Fruit fly (Drosophila melanogaster): ENCODE data around the gene CG34129.
A peak's percentile ranks its signal among the peaks of the same experiment; 100 is the strongest.

Gene CG34129

DNA sequence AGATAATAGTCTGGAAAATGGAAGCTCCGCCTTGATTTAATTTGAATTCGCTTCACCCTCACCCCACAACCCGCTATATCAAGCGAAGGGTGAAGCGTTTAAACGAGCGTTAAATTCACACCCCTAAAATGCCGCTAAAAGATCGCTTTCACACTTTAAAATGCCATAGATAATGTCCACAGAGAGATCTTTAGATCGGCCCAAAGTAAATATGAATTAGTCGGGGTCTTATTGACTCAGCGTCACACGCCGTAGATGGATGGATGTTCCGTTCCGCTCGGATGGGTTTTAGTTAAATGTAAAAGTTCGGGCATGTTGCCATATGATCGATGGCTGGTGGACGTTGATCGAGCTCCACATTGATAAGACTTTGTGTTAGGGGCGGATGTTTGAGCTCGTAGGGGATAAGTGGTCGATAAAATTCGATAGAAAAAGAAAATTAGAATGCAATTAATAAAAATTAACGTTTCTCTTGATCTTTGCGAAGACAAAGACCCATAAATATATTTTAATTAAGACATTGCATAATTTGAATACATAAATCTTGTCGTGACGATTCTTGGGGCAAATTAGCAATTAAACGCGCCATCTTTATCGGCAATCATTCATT lies 37.1 kb upstream of the CG34129 start (continued):
- TF ChIP-seq Doc2 (GFP tag; IDR thresholded peaks at IDR 0.05) (no peak), HLH54F (GFP tag; optimal IDR thresholded peaks at IDR 0.05) (peak; percentile 68), vvl (GFP tag; IDR thresholded peaks at IDR 0.05) (peak; percentile 83), ato (GFP tag; IDR thresholded peaks at IDR 0.05; ENCODE audit: partially characterized antibody) (no peak), CG12155 (GFP tag; optimal IDR thresholded peaks at IDR 0.05) (peak; percentile 38), CG15269 (tag; optimal IDR thresholded peaks at IDR 0.05) (peak; percentile 63), da (GFP tag; optimal IDR thresholded peaks at IDR 0.05) (peak; percentile 71), CG6654 (GFP tag; optimal IDR thresholded peaks at IDR 0.05) (peak; percentile 35), CG12219 (GFP tag; optimal IDR thresholded peaks at IDR 0.05) (peak; percentile 64), Hr3 (GFP tag; optimal IDR thresholded peaks at IDR 0.05) (peak; percentile 56), CG3065 (GFP tag; optimal IDR thresholded peaks at IDR 0.05) (peak; percentile 82), pho (GFP tag; optimal IDR thresholded peaks at IDR 0.05) (peak; percentile 86), HHEX (GFP tag; optimal IDR thresholded peaks at IDR 0.05) (peak; percentile 88), ttk (GFP tag; IDR thresholded peaks at IDR 0.05) (peak; percentile 52; the same call in 1 of the 2 replicates), sob (GFP tag; IDR thresholded peaks at IDR 0.05) (peak; percentile 90), CG32772 (GFP tag; IDR thresholded peaks at IDR 0.05) (peak; percentile 66), nau (GFP tag; optimal IDR thresholded peaks at IDR 0.05) (peak; percentile 91), nmo (GFP tag; optimal IDR thresholded peaks at IDR 0.05) (no peak), crc (GFP tag; optimal IDR thresholded peaks at IDR 0.05) (peak; percentile 75), NC2β (GFP tag; optimal IDR thresholded peaks at IDR 0.05) (peak; percentile 88), tio (GFP tag; optimal IDR thresholded peaks at IDR 0.05) (peak; percentile 83), Dp (GFP tag; optimal IDR thresholded peaks at IDR 0.05) (no peak), E2f2 (GFP tag; IDR thresholded peaks at IDR 0.05) (peak; percentile 68), CTCF (GFP tag; optimal IDR thresholded peaks at IDR 0.05) (peak; percentile 20), gfzf (GFP tag; optimal IDR thresholded peaks at IDR 0.05) (peak; percentile 1), HLH4C (GFP tag; IDR thresholded peaks at IDR 0.05; ENCODE audit: partially characterized antibody) (no peak), ase (GFP tag; IDR thresholded peaks at IDR 0.05) (peak; percentile 29; the same call in 1 of the 3 replicates), jumu (GFP tag; optimal IDR thresholded peaks at IDR 0.05) (peak; percentile 79), CG18619 (GFP tag; optimal IDR thresholded peaks at IDR 0.05) (peak; percentile 85), eyg (GFP tag; optimal IDR thresholded peaks at IDR 0.05) (peak; percentile 90), CG12942 (GFP tag; optimal IDR thresholded peaks at IDR 0.05) (peak; percentile 88), bcd (GFP tag; optimal IDR thresholded peaks at IDR 0.05) (peak; percentile 72), CG4820 (GFP tag; optimal IDR thresholded peaks at IDR 0.05) (peak; percentile 52), CG32532 (GFP tag; IDR thresholded peaks at IDR 0.05) (peak; percentile 71; the same call in 1 of the 2 replicates), corto (GFP tag; optimal IDR thresholded peaks at IDR 0.05) (no peak), CG11398 (GFP tag; optimal IDR thresholded peaks at IDR 0.05) (peak; percentile 90), lov (optimal IDR thresholded peaks at IDR 0.05) (no peak), lov (GFP tag; IDR thresholded peaks at IDR 0.05) (peak; percentile 90), Dek (tag; optimal IDR thresholded peaks at IDR 0.05) (peak; percentile 69), CG10431 (GFP tag; optimal IDR thresholded peaks at IDR 0.05) (peak; percentile 83), B-H2 (GFP tag; optimal IDR thresholded peaks at IDR 0.05) (peak; percentile 80), CG2889 (GFP tag; IDR thresholded peaks at IDR 0.05) (peak; percentile 53; the same call in 1 of the 3 replicates), Rx (GFP tag; IDR thresholded peaks at IDR 0.05) (peak; percentile 58), mam (GFP tag; optimal IDR thresholded peaks at IDR 0.05) (peak; percentile 82), Lim3 (GFP tag; IDR thresholded peaks at IDR 0.05) (no peak), Nf-YA (GFP tag; IDR thresholded peaks at IDR 0.05) (peak; percentile 88), tgo (GFP tag; IDR thresholded peaks at IDR 0.05) (peak; percentile 49; the same call in 2 of the 3 replicates), CG13624 (GFP tag; optimal IDR thresholded peaks at IDR 0.05) (peak; percentile 49), knrl (GFP tag; IDR thresholded peaks at IDR 0.05; ENCODE audit: partially characterized antibody) (no peak), Rfx (GFP tag; IDR thresholded peaks at IDR 0.05) (peak; percentile 86), YL-1 (GFP tag; optimal IDR thresholded peaks at IDR 0.05) (peak; percentile 78)

Measured in whole organism, embryonic.